Worm (Caenorhabditis elegans): ENCODE data around the gene lido-8.

The lido-8 gene

DNA sequence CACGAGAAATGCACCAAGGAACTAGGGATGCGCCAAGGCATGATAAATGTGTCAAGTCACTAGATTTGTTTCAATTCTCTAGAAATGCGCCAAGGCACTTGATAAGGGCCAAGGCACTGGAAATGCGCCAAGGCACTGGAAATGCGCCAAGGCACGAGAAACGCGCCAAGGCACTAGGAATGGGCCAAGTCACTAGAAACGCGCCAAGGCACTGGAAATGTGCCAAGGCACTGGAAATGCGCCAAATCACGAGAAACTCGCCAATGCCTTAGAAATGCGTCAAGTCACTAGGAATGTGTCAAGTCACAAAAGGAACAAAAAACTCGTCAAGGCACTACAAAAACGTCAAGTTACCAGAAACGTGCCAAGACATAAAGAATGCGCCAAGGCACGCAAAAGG is 39.5 kb downstream of the lido-8 start:
- peak; percentile 15 for TF ChIP-seq ceh-2 (tag; optimal IDR thresholded peaks at IDR 0.05)
- no peak for TF ChIP-seq che-1 (tag; optimal IDR thresholded peaks at IDR 0.05)

DNA sequence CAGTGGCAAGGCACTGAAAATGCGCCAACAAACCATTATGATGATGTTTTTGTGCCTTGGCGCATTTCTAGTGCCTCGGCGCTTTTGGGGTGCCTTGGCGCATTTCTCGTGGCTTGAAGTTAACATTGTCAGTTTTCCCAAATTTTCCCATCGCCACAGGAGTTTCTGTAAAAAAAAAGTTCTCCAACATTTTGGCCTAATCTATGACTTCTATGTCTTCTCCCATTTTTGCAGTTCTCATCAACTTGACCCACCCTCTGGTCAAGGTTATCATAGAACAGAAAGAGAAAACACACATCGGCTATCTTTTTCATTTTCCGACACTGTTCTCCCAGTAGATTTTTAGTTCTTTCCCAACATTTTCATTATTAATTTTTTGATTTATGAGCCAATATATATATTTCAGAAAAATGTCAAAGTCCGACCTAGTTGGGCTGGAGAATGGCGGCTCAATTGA is 41.7 kb downstream of the lido-8 start, which contains the start of the genes B0454.26 and B0454.5:
B0454.26 (minus strand) TSS at position 101 of the 457 bp plus-strand sequence.
B0454.5 (plus strand) TSS at position 407 of the 457 bp plus-strand sequence.
- TF ChIP-seq unc-86 (tag; optimal IDR thresholded peaks at IDR 0.05) = no peak
- no peak for TF ChIP-seq T23F11.4 (GFP tag; optimal IDR thresholded peaks at IDR 0.05)
- no peak for TF ChIP-seq che-1 (tag; optimal IDR thresholded peaks at IDR 0.05)
- no peak for TF ChIP-seq unc-42 (tag; optimal IDR thresholded peaks at IDR 0.05)
- no peak for TF ChIP-seq ceh-18 (tag; optimal IDR thresholded peaks at IDR 0.05)
- no peak for TF ChIP-seq ceh-14 (tag; optimal IDR thresholded peaks at IDR 0.05)
- no peak for TF ChIP-seq ref-2 (tag; optimal IDR thresholded peaks at IDR 0.05)
- TF ChIP-seq eyg-1 (tag; optimal IDR thresholded peaks at IDR 0.05) = no peak
- no peak for TF ChIP-seq pqm-1 (tag; optimal IDR thresholded peaks at IDR 0.05)
- TF ChIP-seq tbx-7 (tag; optimal IDR thresholded peaks at IDR 0.05) = no peak
- no peak for TF ChIP-seq syd-9 (tag; optimal IDR thresholded peaks at IDR 0.05)
- TF ChIP-seq sdc-2 (tag; optimal IDR thresholded peaks at IDR 0.05) = no peak
- TF ChIP-seq ceh-2 (tag; optimal IDR thresholded peaks at IDR 0.05) = no peak
- no peak for TF ChIP-seq hlh-15 (tag; optimal IDR thresholded peaks at IDR 0.05)
- TF ChIP-seq hlh-6 (tag; optimal IDR thresholded peaks at IDR 0.05) = no peak
- TF ChIP-seq ceh-9 (tag; optimal IDR thresholded peaks at IDR 0.05) = no peak
- no peak for TF ChIP-seq zip-5 (tag; optimal IDR thresholded peaks at IDR 0.05)

DNA sequence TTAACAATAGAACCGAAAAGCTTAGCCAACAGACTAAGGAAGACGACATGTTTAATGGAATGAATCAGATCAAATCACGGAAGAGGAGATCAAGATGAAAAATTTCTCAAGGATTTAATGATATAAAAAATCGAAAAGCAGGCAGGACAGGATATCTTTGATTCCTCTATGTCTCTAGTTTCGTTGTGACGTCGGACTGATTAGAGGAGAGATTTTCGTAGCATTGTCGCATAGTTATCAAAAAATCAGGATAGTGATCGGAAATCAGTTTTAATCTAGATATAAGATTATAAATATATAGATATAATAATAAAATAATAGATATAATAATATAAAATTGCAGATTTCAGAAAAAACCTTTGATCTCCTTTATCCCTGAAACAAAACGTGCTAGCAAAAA is 46.5 kb downstream of the lido-8 start, which contains the start of gene B0454.8:
B0454.8 (minus strand) TSS at position 101 of the 400 bp plus-strand sequence.
- TF ChIP-seq hlh-15 (tag; optimal IDR thresholded peaks at IDR 0.05) = no peak
- TF ChIP-seq hlh-6 (tag; optimal IDR thresholded peaks at IDR 0.05) = no peak
- TF ChIP-seq npax-4 (tag; optimal IDR thresholded peaks at IDR 0.05) = no peak
- TF ChIP-seq ceh-6 (GFP tag; optimal IDR thresholded peaks at IDR 0.05) = no peak
- TF ChIP-seq ceh-24 (tag; optimal IDR thresholded peaks at IDR 0.05) = no peak
- no peak for TF ChIP-seq hlh-13 (GFP tag; optimal IDR thresholded peaks at IDR 0.05)
- TF ChIP-seq pat-9 (tag; optimal IDR thresholded peaks at IDR 0.05) = no peak
- no peak for TF ChIP-seq pha-4 (tag; optimal IDR thresholded peaks at IDR 0.05)
- no peak for TF ChIP-seq ets-4 (tag; optimal IDR thresholded peaks at IDR 0.05)
- no peak for TF ChIP-seq dmd-4 (tag; optimal IDR thresholded peaks at IDR 0.05; ENCODE audit: borderline replicate concordance)
- TF ChIP-seq syd-9 (tag; optimal IDR thresholded peaks at IDR 0.05) = no peak
- TF ChIP-seq ceh-19 (GFP tag; optimal IDR thresholded peaks at IDR 0.05) = no peak

DNA sequence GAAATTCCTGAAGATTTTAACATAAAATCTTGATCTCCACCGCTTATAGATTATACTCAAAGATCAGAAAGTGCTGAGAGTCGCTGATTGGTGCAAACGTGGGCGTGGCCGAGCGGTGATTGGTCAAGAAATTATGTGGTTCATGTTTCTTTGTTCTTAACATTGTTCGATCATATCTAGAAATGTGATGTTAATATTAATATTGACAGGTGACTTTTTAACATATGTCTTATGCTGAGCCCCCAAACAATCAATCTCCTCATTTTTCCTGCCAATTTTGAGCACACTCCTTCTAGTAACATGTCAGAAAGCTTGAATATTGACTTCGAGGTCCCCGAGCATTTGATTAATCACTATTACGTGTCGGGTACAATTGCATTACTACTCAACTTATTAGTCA is 47.2 kb downstream of the lido-8 start, which contains the start of gene sri-29:
sri-29 (plus strand) TSS at position 301 of the 400 bp plus-strand sequence.
- TF ChIP-seq rnt-1 (tag; optimal IDR thresholded peaks at IDR 0.05) = no peak
- no peak for TF ChIP-seq mec-3 (tag; optimal IDR thresholded peaks at IDR 0.05; ENCODE audit: borderline replicate concordance)
- TF ChIP-seq madf-2 (tag; optimal IDR thresholded peaks at IDR 0.05) = no peak
- TF ChIP-seq sox-4 (tag; optimal IDR thresholded peaks at IDR 0.05) = no peak
- TF ChIP-seq lin-11 (tag; optimal IDR thresholded peaks at IDR 0.05) = no peak
- no peak for TF ChIP-seq ceh-9 (tag; optimal IDR thresholded peaks at IDR 0.05)
- no peak for TF ChIP-seq npax-4 (tag; optimal IDR thresholded peaks at IDR 0.05)
- TF ChIP-seq ceh-14 (tag; optimal IDR thresholded peaks at IDR 0.05) = no peak
- TF ChIP-seq hlh-30 (tag; optimal IDR thresholded peaks at IDR 0.05; ENCODE audit: insufficient read depth) = no peak
- no peak for TF ChIP-seq zip-5 (tag; optimal IDR thresholded peaks at IDR 0.05)
- no peak for TF ChIP-seq ztf-16 (tag; optimal IDR thresholded peaks at IDR 0.05)
- TF ChIP-seq lim-6 (tag; optimal IDR thresholded peaks at IDR 0.05) = no peak
- TF ChIP-seq odd-2 (tag; optimal IDR thresholded peaks at IDR 0.05) = no peak
- TF ChIP-seq syd-9 (tag; optimal IDR thresholded peaks at IDR 0.05) = no peak

Measured in whole organism, late embryonic.